Worm (Caenorhabditis elegans): ENCODE measurements around the gene Y113G7B.11.

DNA sequence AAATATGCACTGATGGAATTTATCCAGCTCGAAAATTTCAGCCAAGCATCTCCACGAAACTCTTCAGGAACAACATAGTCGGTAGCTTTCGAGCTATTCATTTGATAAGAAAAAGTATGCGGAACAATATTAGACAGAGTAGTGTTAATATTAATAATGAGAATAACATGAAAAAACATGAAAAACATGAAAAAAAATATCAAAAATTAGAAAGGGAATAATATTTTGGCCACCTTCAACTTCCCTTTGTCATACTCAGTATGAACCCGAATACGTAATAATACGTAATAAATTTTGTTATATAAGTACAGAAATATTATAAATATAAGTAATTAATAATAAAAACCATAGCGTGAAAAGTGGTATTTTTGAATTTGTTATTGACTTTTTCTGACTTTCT, 43.2 kb downstream of the Y113G7B.11 start, which contains the start of gene srw-39:
- TF ChIP-seq unc-62 (GFP tag; optimal IDR thresholded peaks at IDR 0.05) (no peak), nhr-25 (tag; optimal IDR thresholded peaks at IDR 0.05) (no peak), lin-11 (tag; optimal IDR thresholded peaks at IDR 0.05) (no peak), ama-1 (optimal IDR thresholded peaks at IDR 0.05) (no peak), nhr-77 (tag; optimal IDR thresholded peaks at IDR 0.05) (no peak), snpc-4 (tag; optimal IDR thresholded peaks at IDR 0.05) (no peak), lin-13 (GFP tag; optimal IDR thresholded peaks at IDR 0.05) (no peak), elt-1 (tag; optimal IDR thresholded peaks at IDR 0.05) (no peak), unc-55 (GFP tag; optimal IDR thresholded peaks at IDR 0.05) (no peak), egl-27 (tag; optimal IDR thresholded peaks at IDR 0.05) (no peak), lin-39 (tag; optimal IDR thresholded peaks at IDR 0.05) (no peak), nhr-12 (tag; optimal IDR thresholded peaks at IDR 0.05) (no peak), mdl-1 (tag; optimal IDR thresholded peaks at IDR 0.05) (no peak), alr-1 (tag; optimal IDR thresholded peaks at IDR 0.05) (no peak)
